Worm (Caenorhabditis elegans) whole organism, mixed stage, embryonic: ENCODE data around the gene tlk-1.

ENCODE experiments used
- M03D4.4 ChIP-seq: sonication (generic microtip); optimal IDR thresholded peaks from 2 replicates; lab custom pipeline; 2017; ENCODE audit warnings: mild to moderate bottlenecking, missing genetic modification characterization, missing compliant biosample characterization
- bed-3 ChIP-seq: fragments of 200-800 bp; sonication (Bioruptor generic); optimal IDR thresholded peaks from 3 replicates; lab custom pipeline; 2018; ENCODE audit warnings: mild to moderate bottlenecking, missing genetic modification characterization, moderate library complexity, missing compliant biosample characterization
- ceh-39 ChIP-seq: fragments of 150-350 bp; optimal IDR thresholded peaks from 2 replicates; lab custom pipeline; 2014; ENCODE audit warnings: missing biosample characterization, missing genetic modification characterization
- ceh-43 ChIP-seq: fragments of 200-800 bp; sonication (Bioruptor generic); optimal IDR thresholded peaks from 2 replicates; lab custom pipeline; 2018; ENCODE audit warnings: mild to moderate bottlenecking, missing genetic modification characterization, moderate library complexity, missing compliant biosample characterization
- ceh-83 ChIP-seq: fragments of 200-800 bp; sonication (Bioruptor generic); optimal IDR thresholded peaks from 2 replicates; lab custom pipeline; 2018; ENCODE audit warnings: mild to moderate bottlenecking, missing genetic modification characterization, missing compliant biosample characterization
- cnd-1 ChIP-seq: fragments of 200-800 bp; sonication (Bioruptor generic); optimal IDR thresholded peaks from 2 replicates; lab custom pipeline; 2018; ENCODE audit warnings: mild to moderate bottlenecking, missing genetic modification characterization, missing compliant biosample characterization
- drap-1 ChIP-seq: fragments of 200-800 bp; sonication (Bioruptor generic); optimal IDR thresholded peaks from 3 replicates; lab custom pipeline; 2018; ENCODE audit warnings: mild to moderate bottlenecking, missing genetic modification characterization, missing compliant biosample characterization
- elt-1 ChIP-seq: sonication (generic microtip); optimal IDR thresholded peaks from 2 replicates; lab custom pipeline; 2017; ENCODE audit warnings: missing genetic modification characterization, mild to moderate bottlenecking, missing compliant biosample characterization, antibody characterized with exemption, moderate library complexity, borderline replicate concordance; ENCODE audit not compliant: insufficient read depth
- elt-3 ChIP-seq: fragments of 150-350 bp; optimal IDR thresholded peaks from 2 replicates; lab custom pipeline; 2014; ENCODE audit warnings: missing biosample characterization, missing genetic modification characterization
- ham-2 ChIP-seq: fragments of 200-800 bp; sonication (Bioruptor generic); optimal IDR thresholded peaks from 2 replicates; lab custom pipeline; 2018; ENCODE audit warnings: mild to moderate bottlenecking, missing genetic modification characterization, missing compliant biosample characterization
- hlh-1 ChIP-seq: fragments of 150-350 bp; optimal IDR thresholded peaks from 2 replicates; lab custom pipeline; 2014; ENCODE audit warnings: missing biosample characterization, missing genetic modification reagents, missing genetic modification characterization
- lin-13 ChIP-seq: fragments of 150-350 bp; optimal IDR thresholded peaks from 2 replicates; lab custom pipeline; 2014; ENCODE audit warnings: missing biosample characterization, missing genetic modification characterization
- lin-32 ChIP-seq: fragments of 200-800 bp; sonication (Bioruptor generic); optimal IDR thresholded peaks from 2 replicates; lab custom pipeline; 2018; ENCODE audit warnings: mild to moderate bottlenecking, missing genetic modification characterization, missing compliant biosample characterization
- lsy-2 ChIP-seq: fragments of 150-350 bp; optimal IDR thresholded peaks from 2 replicates; lab custom pipeline; 2014; ENCODE audit warnings: missing biosample characterization, missing genetic modification characterization
- mab-5 ChIP-seq: fragments of 150-350 bp; optimal IDR thresholded peaks from 2 replicates; lab custom pipeline; 2014; ENCODE audit warnings: missing biosample characterization, missing genetic modification characterization
- mep-1 ChIP-seq: fragments of 150-350 bp; optimal IDR thresholded peaks from 2 replicates; lab custom pipeline; 2017; ENCODE audit warnings: missing biosample characterization, missing genetic modification reagents, missing genetic modification characterization, inconsistent platforms
- mls-2 ChIP-seq: sonication (generic microtip); optimal IDR thresholded peaks from 2 replicates; lab custom pipeline; 2016; ENCODE audit warnings: mild to moderate bottlenecking, missing genetic modification characterization, moderate library complexity, missing compliant biosample characterization
- nhr-2 ChIP-seq: fragments of 150-350 bp; optimal IDR thresholded peaks from 2 replicates; lab custom pipeline; 2014; ENCODE audit warnings: missing biosample characterization, missing genetic modification characterization
- nhr-237 ChIP-seq: fragments of 150-350 bp; optimal IDR thresholded peaks from 2 replicates; lab custom pipeline; 2014; ENCODE audit warnings: missing biosample characterization, missing genetic modification characterization
- nhr-28 ChIP-seq: fragments of 150-350 bp; optimal IDR thresholded peaks from 2 replicates; lab custom pipeline; 2014; ENCODE audit warnings: missing biosample characterization, missing genetic modification characterization
- nhr-76 ChIP-seq: sonication (generic microtip); optimal IDR thresholded peaks from 2 replicates; lab custom pipeline; 2017; ENCODE audit warnings: missing biosample characterization, missing genetic modification characterization
- pha-4 ChIP-seq: fragments of 150-350 bp; optimal IDR thresholded peaks from 2 replicates; lab custom pipeline; 2018; ENCODE audit warnings: missing biosample characterization, missing genetic modification reagents, missing genetic modification characterization
- sem-2 ChIP-seq: fragments of 200-800 bp; sonication (Bioruptor generic); optimal IDR thresholded peaks from 2 replicates; lab custom pipeline; 2018; ENCODE audit warnings: mild to moderate bottlenecking, missing genetic modification characterization, missing compliant biosample characterization
- snpc-4 ChIP-seq: fragments of 150-350 bp; optimal IDR thresholded peaks from 2 replicates; lab custom pipeline; 2014; ENCODE audit warnings: missing biosample characterization, missing genetic modification characterization
- sptf-1 ChIP-seq: sonication (generic microtip); optimal IDR thresholded peaks from 2 replicates; lab custom pipeline; 2017; ENCODE audit warnings: mild to moderate bottlenecking, missing genetic modification characterization, moderate library complexity, missing compliant biosample characterization
- tbx-8 ChIP-seq: fragments of 200-800 bp; sonication (Bioruptor generic); optimal IDR thresholded peaks from 2 replicates; lab custom pipeline; 2018; ENCODE audit warnings: mild to moderate bottlenecking, missing genetic modification characterization, moderate library complexity, missing compliant biosample characterization
- unc-120 ChIP-seq: sonication (generic microtip); optimal IDR thresholded peaks from 2 replicates; lab custom pipeline; 2017; ENCODE audit warnings: missing genetic modification characterization, missing compliant biosample characterization; ENCODE audit not compliant: poor library complexity, severe bottlenecking
- unc-39 ChIP-seq: fragments of 150-350 bp; optimal IDR thresholded peaks from 2 replicates; lab custom pipeline; 2014; ENCODE audit warnings: missing biosample characterization, missing genetic modification characterization
- unc-62 ChIP-seq: fragments of 150-350 bp; optimal IDR thresholded peaks from 2 replicates; lab custom pipeline; 2014; ENCODE audit warnings: missing biosample characterization, missing genetic modification reagents, missing genetic modification characterization
- zip-8 ChIP-seq: fragments of 150-350 bp; optimal IDR thresholded peaks from 2 replicates; lab custom pipeline; 2014; ENCODE audit warnings: missing biosample characterization, missing genetic modification characterization
- ztf-11 ChIP-seq: fragments of 150-350 bp; optimal IDR thresholded peaks from 2 replicates; lab custom pipeline; 2014; ENCODE audit warnings: missing biosample characterization, missing genetic modification characterization

The tlk-1 gene

DNA sequence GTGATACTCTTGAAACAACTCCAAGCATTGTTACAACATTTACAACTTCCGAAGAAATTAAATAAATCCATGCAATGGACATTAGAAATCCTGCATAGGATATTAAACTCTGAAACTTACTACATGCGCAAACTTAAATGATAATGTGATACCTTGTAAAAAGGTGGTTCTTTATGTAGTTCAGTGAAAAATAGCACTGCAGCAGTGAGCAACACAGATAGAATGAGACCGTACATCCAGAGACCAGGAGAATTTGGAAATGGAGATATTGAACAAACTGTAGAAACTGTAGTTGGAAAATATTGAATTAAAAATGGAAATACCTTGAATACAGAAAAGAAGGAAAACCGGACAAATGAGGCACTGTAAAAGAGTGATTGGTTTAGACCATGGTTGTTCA lies 11.5 kb downstream of the tlk-1 start:
- no peak for TF ChIP-seq pha-4 (tag; lab: Kevin White, UChicago)
- TF ChIP-seq lsy-2 (tag; lab: Kevin White, UChicago), result no peak
- no peak for TF ChIP-seq nhr-76
- TF ChIP-seq elt-1, result no peak
- TF ChIP-seq unc-62, result no peak
- no peak for TF ChIP-seq snpc-4 (tag; lab: Kevin White, UChicago)
- no peak for TF ChIP-seq ceh-39 (tag; lab: Kevin White, UChicago)
- TF ChIP-seq lin-13 (tag; lab: Kevin White, UChicago), result no peak

DNA sequence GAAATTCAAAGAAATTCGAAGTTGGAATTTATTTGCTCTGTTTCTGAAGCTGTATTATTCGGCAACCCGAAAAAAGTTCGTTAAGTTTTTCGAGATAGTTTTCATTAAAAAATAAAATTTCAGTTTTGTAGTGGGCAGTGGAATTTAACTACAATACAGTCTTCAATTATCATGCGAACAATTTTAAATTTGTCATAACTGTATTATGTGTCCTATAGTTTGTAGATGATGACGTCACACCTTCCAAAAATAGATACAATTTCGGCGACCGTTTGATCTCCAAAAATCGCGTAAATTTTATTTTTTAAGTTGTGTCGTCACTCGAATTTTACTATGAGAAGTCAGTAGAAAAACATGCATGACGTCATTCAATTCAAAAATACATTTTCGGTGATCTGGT lies 13.5 kb downstream of the tlk-1 start:
- TF ChIP-seq lin-13 (tag; lab: Kevin White, UChicago) (no peak), nhr-76 (no peak), zip-8 (tag; lab: Kevin White, UChicago) (peak; percentile 81), mep-1 (tag; lab: Kevin White, UChicago) (no peak), bed-3 (GFP tag; lab: Kevin White, UChicago) (no peak)

DNA sequence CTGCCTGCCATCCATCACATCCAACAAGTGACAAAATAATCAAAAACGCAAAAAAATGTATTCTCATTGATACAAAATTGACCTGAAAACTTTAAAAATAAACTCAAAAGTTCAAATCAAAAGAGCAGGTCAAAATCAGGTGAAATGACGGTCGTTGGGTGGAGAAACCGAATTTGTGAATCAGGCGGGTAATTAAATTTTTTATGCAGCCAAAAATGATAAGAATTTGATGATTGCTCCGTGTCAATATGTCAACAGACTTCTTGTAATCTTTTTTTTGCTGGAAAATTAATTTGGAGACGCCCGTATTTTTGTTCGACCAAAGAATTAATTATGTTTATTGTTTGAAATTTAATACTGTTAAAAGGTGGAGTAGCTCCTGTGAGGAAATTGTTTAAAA lies 14.2 kb downstream of the tlk-1 start, which contains the start of gene ncx-6:
Gene ncx-6 (minus strand): TSS at position 88 of the 400 bp plus-strand sequence.
- no peak for TF ChIP-seq unc-39 (tag; lab: Kevin White, UChicago)
- TF ChIP-seq lin-32, result no peak
- TF ChIP-seq nhr-237, result no peak
- no peak for TF ChIP-seq elt-1
- TF ChIP-seq lin-13 (tag; lab: Kevin White, UChicago), result no peak
- TF ChIP-seq sptf-1, result no peak

ce11 chrIII:9714731-9715130 lies 15.1 kb downstream of the tlk-1 start:
- TF ChIP-seq nhr-237 (no peak), mls-2 (tag; lab: Kevin White, UChicago) (no peak), cnd-1 (no peak), unc-120 (tag; lab: Kevin White, UChicago) (no peak), unc-62 (no peak), hlh-1 (no peak), ceh-83 (GFP tag; lab: Kevin White, UChicago) (no peak), nhr-28 (tag; lab: Kevin White, UChicago) (no peak), mab-5 (tag; lab: Kevin White, UChicago) (no peak), ceh-39 (tag; lab: Kevin White, UChicago) (no peak), lin-32 (no peak), ham-2 (GFP tag; lab: Kevin White, UChicago) (no peak)

- no peak for TF ChIP-seq M03D4.4
Measured at ce11 chrIII:9717243-9717642, 17.6 kb downstream of the tlk-1 start.

DNA sequence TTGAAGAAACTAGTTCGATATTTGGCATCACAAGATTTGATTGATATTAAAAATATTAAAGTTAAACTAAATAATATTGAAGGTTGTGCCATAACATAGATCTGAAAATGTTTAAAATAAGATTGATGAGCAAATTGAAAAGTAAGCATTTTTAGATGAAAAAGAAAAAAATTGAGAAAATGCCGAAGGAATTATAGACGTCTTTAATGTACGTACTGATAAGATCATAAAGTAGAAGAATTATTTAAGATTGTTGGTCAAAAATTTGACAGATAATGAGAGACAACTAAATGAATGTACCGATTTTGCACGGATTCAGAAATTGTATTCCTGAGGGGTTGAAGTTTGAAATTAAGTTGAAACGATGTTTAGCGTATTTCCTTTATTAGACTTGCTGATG lies 20.5 kb downstream of the tlk-1 start, which contains the start of gene ncx-7:
Gene ncx-7 (minus strand): TSS at position 101 of the 400 bp plus-strand sequence.
- TF ChIP-seq unc-120 (tag; lab: Kevin White, UChicago) (no peak), snpc-4 (tag; lab: Kevin White, UChicago) (no peak), sem-2 (GFP tag; lab: Kevin White, UChicago) (no peak), elt-1 (no peak), ceh-43 (GFP tag; lab: Kevin White, UChicago) (no peak), unc-62 (no peak), sptf-1 (no peak), elt-3 (no peak), lin-32 (no peak), bed-3 (GFP tag; lab: Kevin White, UChicago) (no peak), nhr-28 (tag; lab: Kevin White, UChicago) (no peak), mls-2 (tag; lab: Kevin White, UChicago) (no peak), cnd-1 (no peak), tbx-8 (GFP tag; lab: Kevin White, UChicago) (no peak), lin-13 (tag; lab: Kevin White, UChicago) (no peak), mab-5 (tag; lab: Kevin White, UChicago) (no peak), nhr-237 (no peak)

DNA sequence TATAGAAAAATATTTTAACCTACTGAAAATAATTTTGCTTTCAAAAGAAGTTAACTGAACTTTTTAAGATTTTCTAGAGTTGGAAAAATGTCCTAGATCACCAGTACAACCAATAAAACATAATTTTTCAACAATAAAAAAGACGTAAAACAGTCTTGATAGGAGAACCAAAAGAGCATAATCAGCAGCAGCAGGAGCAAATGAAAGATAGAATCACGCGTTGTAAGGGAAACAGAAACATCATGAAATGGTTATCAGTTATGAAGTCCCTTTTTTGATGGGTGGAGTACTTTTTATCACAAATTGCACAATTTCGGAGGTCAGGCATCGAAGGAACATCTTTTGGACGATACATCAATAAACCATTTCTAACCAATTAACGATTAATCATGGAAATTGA lies 22.3 kb downstream of the tlk-1 start:
- TF ChIP-seq sem-2 (GFP tag; lab: Kevin White, UChicago) (no peak), drap-1 (GFP tag; lab: Kevin White, UChicago) (no peak), ceh-43 (GFP tag; lab: Kevin White, UChicago) (no peak), elt-1 (no peak), nhr-237 (no peak), pha-4 (tag; lab: Kevin White, UChicago) (no peak), mep-1 (tag; lab: Kevin White, UChicago) (no peak), nhr-76 (no peak), snpc-4 (tag; lab: Kevin White, UChicago) (no peak), unc-120 (tag; lab: Kevin White, UChicago) (no peak), sptf-1 (no peak), hlh-1 (no peak), cnd-1 (no peak), nhr-28 (tag; lab: Kevin White, UChicago) (no peak), ztf-11 (no peak), nhr-2 (tag; lab: Kevin White, UChicago) (no peak)
